Fruit fly (Drosophila melanogaster): ENCODE data around the gene Synd.

dm6 chr3R:20876680-20877079 lies 44.1 kb downstream of the Synd start:
- no peak for TF ChIP-seq sv (GFP tag; optimal IDR thresholded peaks at IDR 0.05)
- no peak for TF ChIP-seq fru (GFP tag; optimal IDR thresholded peaks at IDR 0.05)
- TF ChIP-seq dl (GFP tag; optimal IDR thresholded peaks at IDR 0.05; ENCODE audit: insufficient read depth in 1 of 2, partially characterized antibody in 2 of 2), result no peak
- no peak for TF ChIP-seq Dif (GFP tag; optimal IDR thresholded peaks at IDR 0.05; ENCODE audit: partially characterized antibody)
- TF ChIP-seq lola (GFP tag; optimal IDR thresholded peaks at IDR 0.05), result no peak
- no peak for TF ChIP-seq dsf (GFP tag; optimal IDR thresholded peaks at IDR 0.05; ENCODE audit: borderline replicate concordance)
- no peak for TF ChIP-seq Dfd (GFP tag; optimal IDR thresholded peaks at IDR 0.05)
- TF ChIP-seq usp (GFP tag; optimal IDR thresholded peaks at IDR 0.05), result no peak
- TF ChIP-seq brk (GFP tag; optimal IDR thresholded peaks at IDR 0.05), result no peak
- TF ChIP-seq OdsH (GFP tag; optimal IDR thresholded peaks at IDR 0.05), result no peak
- TF ChIP-seq dmrt93B (GFP tag; optimal IDR thresholded peaks at IDR 0.05), result no peak
- TF ChIP-seq Myc (optimal IDR thresholded peaks at IDR 0.05), result no peak
- TF ChIP-seq CG32264 (GFP tag; optimal IDR thresholded peaks at IDR 0.05), result no peak
